Fruit fly (Drosophila melanogaster) whole organism, wandering third instar larva: ENCODE data around the gene apolpp.

ENCODE experiments used
- CG32264 ChIP-seq: fragments of 200-800 bp; sonication (Bioruptor generic); optimal IDR thresholded peaks from 2 replicates; lab custom pipeline; 2016; ENCODE audit warnings: missing biosample characterization, missing genetic modification characterization
- CG9705 ChIP-seq: fragments of 200-800 bp; sonication (Bioruptor generic); optimal IDR thresholded peaks from 2 replicates; lab custom pipeline; 2018; ENCODE audit warnings: missing biosample characterization, mild to moderate bottlenecking, missing genetic modification characterization
- CrebA ChIP-seq: fragments of 200-800 bp; sonication (Bioruptor generic); optimal IDR thresholded peaks from 2 replicates; lab custom pipeline; 2016; ENCODE audit warnings: missing biosample characterization, mild to moderate bottlenecking, missing genetic modification characterization, borderline replicate concordance
- HLH106 ChIP-seq: fragments of 200-800 bp; optimal IDR thresholded peaks from 3 replicates; lab custom pipeline; 2019; ENCODE audit warnings: missing biosample characterization, mild to moderate bottlenecking, missing genetic modification characterization, moderate library complexity
- Hnf4 ChIP-seq: fragments of 200-800 bp; sonication (Bioruptor generic); optimal IDR thresholded peaks from 2 replicates; lab custom pipeline; 2016; ENCODE audit warnings: missing biosample characterization, mild to moderate bottlenecking, missing genetic modification characterization
- Hr78 ChIP-seq: fragments of >200 bp; optimal IDR thresholded peaks from 2 replicates; lab custom pipeline; 2017; ENCODE audit warnings: missing biosample characterization, missing genetic modification characterization
- Hr83 ChIP-seq: fragments of 200-300 bp; sonication (Bioruptor generic); optimal IDR thresholded peaks from 2 replicates; lab custom pipeline; 2016; ENCODE audit warnings: missing biosample characterization, mild to moderate bottlenecking, missing genetic modification characterization, moderate library complexity; ENCODE audit not compliant: poor library complexity, severe bottlenecking
- Jra ChIP-seq: sonication (Bioruptor generic); optimal IDR thresholded peaks from 2 replicates; lab custom pipeline; 2016; ENCODE audit warnings: missing biosample characterization, missing genetic modification characterization
- Mio ChIP-seq: sonication (Bioruptor generic); optimal IDR thresholded peaks from 2 replicates; lab custom pipeline; 2016; ENCODE audit warnings: missing biosample characterization, missing genetic modification characterization
- Myc ChIP-seq: fragments of >200 bp; optimal IDR thresholded peaks from 2 replicates; lab custom pipeline; 2017
- N ChIP-seq: fragments of >200 bp; optimal IDR thresholded peaks from 2 replicates; lab custom pipeline; 2018; ENCODE audit warnings: missing biosample characterization, missing external identifiers, missing genetic modification characterization
- Rel ChIP-seq, 2 experiments: fragments of 200-800 bp; sonication (Bioruptor generic) in 1 of 2; optimal IDR thresholded peaks; 2 replicates in 1 of 2; 3 replicates in 1 of 2; lab custom pipeline; 2016 to 2019; ENCODE audit warnings: mild to moderate bottlenecking in 2 of 2, missing biosample characterization in 2 of 2, missing genetic modification characterization in 2 of 2, moderate library complexity in 1 of 2
- Sp1 ChIP-seq: fragments of 200-800 bp; sonication (Bioruptor generic); optimal IDR thresholded peaks from 3 replicates; lab custom pipeline; 2019; ENCODE audit warnings: missing biosample characterization, mild to moderate bottlenecking, missing genetic modification characterization, moderate library complexity
- br ChIP-seq: fragments of 200-800 bp; sonication (Bioruptor generic); optimal IDR thresholded peaks from 2 replicates; lab custom pipeline; 2016; ENCODE audit warnings: missing biosample characterization, missing genetic modification characterization
- brk ChIP-seq: fragments of 200-800 bp; sonication (Bioruptor generic); optimal IDR thresholded peaks from 2 replicates; lab custom pipeline; 2016; ENCODE audit warnings: missing biosample characterization, mild to moderate bottlenecking, missing genetic modification characterization
- dl ChIP-seq, 2 experiments: fragments of 175-275, 200-275 bp in 1 of 2; fragments of 200-275 bp in 1 of 2; sonication (Bioruptor generic); optimal IDR thresholded peaks; lab custom pipeline; 2018; ENCODE audit warnings: mild to moderate bottlenecking in 2 of 2, missing biosample characterization in 2 of 2, missing genetic modification characterization in 2 of 2, moderate library complexity in 2 of 2; ENCODE audit not compliant: partially characterized antibody in 2 of 2, insufficient read depth in 1 of 2
- dsf ChIP-seq: sonication (Bioruptor generic); optimal IDR thresholded peaks from 2 replicates; lab custom pipeline; 2016; ENCODE audit warnings: missing biosample characterization, missing genetic modification characterization, borderline replicate concordance
- ey ChIP-seq: fragments of 200-800 bp; sonication (Bioruptor generic); optimal IDR thresholded peaks from 2 replicates; lab custom pipeline; 2016; ENCODE audit warnings: missing biosample characterization, missing genetic modification characterization
- fru ChIP-seq: fragments of 200-800 bp; sonication (Bioruptor generic); optimal IDR thresholded peaks from 3 replicates; lab custom pipeline; 2016; ENCODE audit warnings: missing biosample characterization, mild to moderate bottlenecking, missing genetic modification characterization
- h ChIP-seq: fragments of 200-800 bp; sonication (Bioruptor generic); optimal IDR thresholded peaks from 3 replicates; lab custom pipeline; 2016; ENCODE audit warnings: missing biosample characterization, mild to moderate bottlenecking, missing genetic modification characterization
- lola ChIP-seq: fragments of >200 bp; optimal IDR thresholded peaks from 2 replicates; lab custom pipeline; 2017; ENCODE audit warnings: missing biosample characterization, missing genetic modification characterization
- pan ChIP-seq: fragments of >200 bp; optimal IDR thresholded peaks from 2 replicates; lab custom pipeline; 2017
- psq ChIP-seq: fragments of 200-800 bp; sonication (Bioruptor generic); optimal IDR thresholded peaks from 3 replicates; lab custom pipeline; 2017; ENCODE audit warnings: missing biosample characterization, mild to moderate bottlenecking, missing genetic modification characterization, moderate library complexity
- rgr ChIP-seq: fragments of 200-800 bp; sonication (Bioruptor generic); optimal IDR thresholded peaks from 3 replicates; lab custom pipeline; 2016; ENCODE audit warnings: missing biosample characterization, mild to moderate bottlenecking, missing genetic modification characterization
- sage ChIP-seq: fragments of 200-800 bp; sonication (Bioruptor generic); optimal IDR thresholded peaks from 2 replicates; lab custom pipeline; 2016; ENCODE audit warnings: missing biosample characterization, mild to moderate bottlenecking, missing genetic modification characterization
- sv ChIP-seq: fragments of 200-800 bp; sonication (Bioruptor generic); optimal IDR thresholded peaks from 3 replicates; lab custom pipeline; 2016; ENCODE audit warnings: missing biosample characterization, missing genetic modification characterization
- usp ChIP-seq: fragments of >200 bp; optimal IDR thresholded peaks from 2 replicates; lab custom pipeline; 2017; ENCODE audit warnings: missing biosample characterization, missing genetic modification characterization
- woc ChIP-seq: sonication (Bioruptor generic); optimal IDR thresholded peaks from 2 replicates; lab custom pipeline; 2016; ENCODE audit warnings: missing biosample characterization, mild to moderate bottlenecking, missing genetic modification characterization

The apolpp gene

dm6 chr4:1123769-1124493 is 63.2 kb downstream of the apolpp start, which contains the start of gene Arf4:
Gene Arf4, plus strand, starts transcription at chr4:1124167.
- no peak for TF ChIP-seq ey (GFP tag; lab: Kevin White, UChicago)
- peak; percentile 17 for TF ChIP-seq woc (GFP tag; lab: Kevin White, UChicago)
- peak; percentile 43 for TF ChIP-seq lola (GFP tag; lab: Kevin White, UChicago)
- TF ChIP-seq N (GFP tag; lab: Kevin White, UChicago), result peak; percentile 71
- peak; percentile 32 for TF ChIP-seq brk
- TF ChIP-seq Hnf4 (GFP tag; lab: Kevin White, UChicago), result peak; percentile 15
- no peak for TF ChIP-seq psq (GFP tag; lab: Kevin White, UChicago)
- no peak for TF ChIP-seq rgr (GFP tag; lab: Kevin White, UChicago)
- no peak for TF ChIP-seq CG9705 (GFP tag; lab: Kevin White, UChicago)
- TF ChIP-seq dsf (GFP tag; lab: Kevin White, UChicago), result no peak
- TF ChIP-seq Jra, result peak; percentile 24

dm6 chr4:1124494-1124780 is 63.7 kb downstream of the apolpp start:
- TF ChIP-seq sage (GFP tag; lab: Kevin White, UChicago) (no peak), pan (no peak), Mio (GFP tag; lab: Kevin White, UChicago) (no peak), CG32264 (GFP tag; lab: Kevin White, UChicago) (no peak), Hr78 (GFP tag; lab: Kevin White, UChicago) (no peak)
- TF ChIP-seq, all 38 proteins: peak for 0

dm6 chr4:1126290-1126689 is 65.5 kb downstream of the apolpp start, which contains the start of gene CG11155:
Gene CG11155, plus strand, starts transcription at chr4:1126602.
- TF ChIP-seq br, result no peak
- TF ChIP-seq dl (GFP tag; optimal IDR thresholded peaks at IDR 0.05; lab: Kevin White, UChicago; ENCODE audit: insufficient read depth in 1 of 2, partially characterized antibody in 2 of 2), result no peak
- TF ChIP-seq fru (GFP tag; lab: Kevin White, UChicago), result no peak
- no peak for TF ChIP-seq Myc (lab: Kevin White, UChicago)
- no peak for TF ChIP-seq usp (GFP tag; lab: Kevin White, UChicago)
- TF ChIP-seq brk, result no peak
- TF ChIP-seq ey (GFP tag; lab: Kevin White, UChicago), result no peak
- no peak for TF ChIP-seq rgr (GFP tag; lab: Kevin White, UChicago)
- no peak for TF ChIP-seq HLH106 (tag; lab: Kevin White, UChicago)
- TF ChIP-seq h, result no peak
- TF ChIP-seq Hr83 (GFP tag; lab: Kevin White, UChicago), result no peak
- TF ChIP-seq lola (GFP tag; lab: Kevin White, UChicago), result no peak
- no peak for TF ChIP-seq sv (GFP tag; lab: Kevin White, UChicago)
- no peak for TF ChIP-seq N (GFP tag; lab: Kevin White, UChicago)
- no peak for TF ChIP-seq CG32264 (GFP tag; lab: Kevin White, UChicago)
- TF ChIP-seq woc (GFP tag; lab: Kevin White, UChicago), result no peak
- TF ChIP-seq Rel (GFP tag; optimal IDR thresholded peaks at IDR 0.05; lab: Kevin White, UChicago), result no peak
- no peak for TF ChIP-seq Rel (tag; optimal IDR thresholded peaks at IDR 0.05; lab: Kevin White, UChicago)
- TF ChIP-seq Sp1 (GFP tag; lab: Kevin White, UChicago), result no peak
- TF ChIP-seq pan, result no peak
- TF ChIP-seq CrebA (GFP tag; lab: Kevin White, UChicago), result no peak
- TF ChIP-seq, all 38 proteins: peak for 0
